Worm (Caenorhabditis elegans) whole organism, late embryonic: ENCODE measurements around the gene feh-1.
A peak's percentile ranks its signal among the peaks of the same experiment; 100 is the strongest.

Experiments
- C08G9.2 ChIP-seq: sonication (generic microtip); optimal IDR thresholded peaks from 2 replicates; lab custom pipeline; 2016; ENCODE audit warnings: mild to moderate bottlenecking, missing genetic modification characterization, moderate library complexity, missing compliant biosample characterization
- K02D7.2 ChIP-seq: sonication (generic microtip); optimal IDR thresholded peaks from 2 replicates; lab custom pipeline; 2017; ENCODE audit warnings: mild to moderate bottlenecking, missing genetic modification characterization, missing compliant biosample characterization
- K09A11.1 ChIP-seq: sonication (generic microtip); optimal IDR thresholded peaks from 2 replicates; lab custom pipeline; 2017; ENCODE audit warnings: antibody characterized with exemption, mild to moderate bottlenecking, missing genetic modification characterization, missing compliant biosample characterization; ENCODE audit not compliant: insufficient read depth
- T23F11.4 ChIP-seq: fragments of 200-800 bp; sonication (Bioruptor generic); optimal IDR thresholded peaks from 2 replicates; lab custom pipeline; 2018; ENCODE audit warnings: mild to moderate bottlenecking, missing genetic modification characterization, missing compliant biosample characterization
- ceh-14 ChIP-seq: sonication (generic microtip); optimal IDR thresholded peaks from 2 replicates; lab custom pipeline; 2016; ENCODE audit warnings: missing genotype, missing genetic modification characterization, missing compliant biosample characterization
- ceh-18 ChIP-seq: sonication (generic microtip); optimal IDR thresholded peaks from 2 replicates; lab custom pipeline; 2016; ENCODE audit warnings: missing genetic modification characterization, missing compliant biosample characterization
- ceh-24 ChIP-seq: sonication (generic microtip); optimal IDR thresholded peaks from 2 replicates; lab custom pipeline; 2016; ENCODE audit warnings: mild to moderate bottlenecking, missing genetic modification characterization, missing compliant biosample characterization
- ceh-48 ChIP-seq: sonication (generic microtip); optimal IDR thresholded peaks from 2 replicates; lab custom pipeline; 2016; ENCODE audit warnings: missing genetic modification characterization, inconsistent platforms, missing compliant biosample characterization
- ceh-6 ChIP-seq: fragments of 200-800 bp; sonication (Bioruptor generic); optimal IDR thresholded peaks from 2 replicates; lab custom pipeline; 2018; ENCODE audit warnings: mild to moderate bottlenecking, missing genetic modification characterization, missing compliant biosample characterization
- ceh-9 ChIP-seq: sonication (generic microtip); optimal IDR thresholded peaks from 2 replicates; lab custom pipeline; 2016; ENCODE audit warnings: mild to moderate bottlenecking, missing genetic modification characterization, inconsistent platforms, missing compliant biosample characterization
- che-1 ChIP-seq: sonication (generic microtip); optimal IDR thresholded peaks from 2 replicates; lab custom pipeline; 2016; ENCODE audit warnings: mild to moderate bottlenecking, missing genetic modification characterization, missing compliant biosample characterization
- dmd-4 ChIP-seq: sonication (generic microtip); optimal IDR thresholded peaks from 2 replicates; lab custom pipeline; 2016; ENCODE audit warnings: borderline replicate concordance, missing genetic modification characterization, missing compliant biosample characterization
- elt-2 ChIP-seq: sonication (generic microtip); optimal IDR thresholded peaks from 2 replicates; lab custom pipeline; 2016; ENCODE audit warnings: missing genetic modification reagents, missing genetic modification characterization, missing compliant biosample characterization
- elt-4 ChIP-seq: sonication (generic microtip); optimal IDR thresholded peaks from 2 replicates; lab custom pipeline; 2016; ENCODE audit warnings: missing genetic modification characterization, missing compliant biosample characterization
- eyg-1 ChIP-seq: sonication (generic microtip); optimal IDR thresholded peaks from 2 replicates; lab custom pipeline; 2016; ENCODE audit warnings: missing genotype, missing genetic modification characterization, missing compliant biosample characterization
- fax-1 ChIP-seq: sonication (generic microtip); optimal IDR thresholded peaks from 2 replicates; lab custom pipeline; 2016; ENCODE audit warnings: missing genotype, missing genetic modification characterization, missing compliant biosample characterization
- fkh-10 ChIP-seq: fragments of 150-350 bp; optimal IDR thresholded peaks from 2 replicates; lab custom pipeline; 2014; ENCODE audit warnings: missing biosample characterization, missing genetic modification reagents, missing genetic modification characterization
- gmeb-2 ChIP-seq: sonication (generic microtip); optimal IDR thresholded peaks from 2 replicates; lab custom pipeline; 2016; ENCODE audit warnings: missing genetic modification characterization, inconsistent platforms, missing compliant biosample characterization
- hlh-13 ChIP-seq: fragments of 200-800 bp; sonication (Bioruptor generic); optimal IDR thresholded peaks from 2 replicates; lab custom pipeline; 2018; ENCODE audit warnings: mild to moderate bottlenecking, missing genetic modification characterization, missing compliant biosample characterization
- hlh-15 ChIP-seq: sonication (generic microtip); optimal IDR thresholded peaks from 2 replicates; lab custom pipeline; 2016; ENCODE audit warnings: missing genetic modification characterization, missing compliant biosample characterization
- hlh-6 ChIP-seq: sonication (generic microtip); optimal IDR thresholded peaks from 2 replicates; lab custom pipeline; 2016; ENCODE audit warnings: missing genotype, missing genetic modification characterization, missing compliant biosample characterization
- hlh-8 ChIP-seq: sonication (generic microtip); optimal IDR thresholded peaks from 2 replicates; lab custom pipeline; 2016; ENCODE audit warnings: missing genotype, missing genetic modification characterization, missing compliant biosample characterization
- lim-6 ChIP-seq: sonication (generic microtip); optimal IDR thresholded peaks from 2 replicates; lab custom pipeline; 2016; ENCODE audit warnings: missing genetic modification characterization, missing compliant biosample characterization
- mec-3 ChIP-seq: sonication (generic microtip); optimal IDR thresholded peaks from 2 replicates; lab custom pipeline; 2016; ENCODE audit warnings: borderline replicate concordance, missing genetic modification characterization, missing compliant biosample characterization
- nfya-1 ChIP-seq: sonication (generic microtip); optimal IDR thresholded peaks from 2 replicates; lab custom pipeline; 2017; ENCODE audit warnings: missing genetic modification characterization, mild to moderate bottlenecking, missing compliant biosample characterization, antibody characterized with exemption, moderate library complexity
- nhr-11 ChIP-seq: fragments of 150-350 bp; optimal IDR thresholded peaks from 2 replicates; lab custom pipeline; 2014; ENCODE audit warnings: missing biosample characterization, missing genetic modification characterization
- pat-9 ChIP-seq: fragments of 200-800 bp; sonication (Bioruptor generic); optimal IDR thresholded peaks from 2 replicates; lab custom pipeline; 2018; ENCODE audit warnings: mild to moderate bottlenecking, missing genetic modification characterization, moderate library complexity, missing compliant biosample characterization
- pha-2 ChIP-seq: sonication (generic microtip); optimal IDR thresholded peaks from 2 replicates; lab custom pipeline; 2017; ENCODE audit warnings: mild to moderate bottlenecking, missing genetic modification characterization, missing compliant biosample characterization
- pqm-1 ChIP-seq: sonication (generic microtip); optimal IDR thresholded peaks from 2 replicates; lab custom pipeline; 2016; ENCODE audit warnings: missing genetic modification characterization, missing compliant biosample characterization
- pros-1 ChIP-seq: fragments of 150-350 bp; optimal IDR thresholded peaks from 2 replicates; lab custom pipeline; 2014; ENCODE audit warnings: missing biosample characterization, missing genetic modification reagents, missing genetic modification characterization
- ref-2 ChIP-seq: sonication (generic microtip); optimal IDR thresholded peaks from 2 replicates; lab custom pipeline; 2016; ENCODE audit warnings: missing genetic modification characterization, missing compliant biosample characterization
- rnt-1 ChIP-seq: sonication (generic microtip); optimal IDR thresholded peaks from 2 replicates; lab custom pipeline; 2016; ENCODE audit warnings: missing genetic modification characterization, missing compliant biosample characterization
- sdc-2 ChIP-seq: sonication (generic microtip); optimal IDR thresholded peaks from 2 replicates; lab custom pipeline; 2016; ENCODE audit warnings: missing genotype, missing genetic modification characterization, missing compliant biosample characterization
- sox-2 ChIP-seq: fragments of 200-800 bp; sonication (Bioruptor generic); IDR thresholded peaks from 2 replicates; pipeline ENCODE4 v1.3.6; 2022; ENCODE audit warnings: missing genetic modification reagents, missing genetic modification characterization, missing compliant biosample characterization
- sox-4 ChIP-seq: sonication (generic microtip); optimal IDR thresholded peaks from 2 replicates; lab custom pipeline; 2017; ENCODE audit warnings: mild to moderate bottlenecking, missing genetic modification characterization, inconsistent platforms, missing compliant biosample characterization
- syd-9 ChIP-seq: sonication (generic microtip); optimal IDR thresholded peaks from 2 replicates; lab custom pipeline; 2016; ENCODE audit warnings: mild to moderate bottlenecking, missing genetic modification characterization, moderate library complexity, missing compliant biosample characterization
- tbx-2 ChIP-seq: sonication (generic microtip); optimal IDR thresholded peaks from 2 replicates; lab custom pipeline; 2016; ENCODE audit warnings: missing genetic modification characterization, missing compliant biosample characterization
- tbx-7 ChIP-seq: sonication (generic microtip); optimal IDR thresholded peaks from 2 replicates; lab custom pipeline; 2016; ENCODE audit warnings: missing genotype, missing genetic modification characterization, missing compliant biosample characterization
- ttx-3 ChIP-seq: sonication (generic microtip); optimal IDR thresholded peaks from 2 replicates; lab custom pipeline; 2016; ENCODE audit warnings: missing genetic modification reagents, missing genetic modification characterization, missing compliant biosample characterization
- unc-42 ChIP-seq: sonication (generic microtip); optimal IDR thresholded peaks from 2 replicates; lab custom pipeline; 2016; ENCODE audit warnings: missing genotype, missing genetic modification characterization, missing compliant biosample characterization
- zip-5 ChIP-seq: sonication (generic microtip); optimal IDR thresholded peaks from 2 replicates; lab custom pipeline; 2016; ENCODE audit warnings: missing genetic modification characterization, missing compliant biosample characterization
- ztf-16 ChIP-seq: sonication (generic microtip); optimal IDR thresholded peaks from 2 replicates; lab custom pipeline; 2017; ENCODE audit warnings: missing genetic modification characterization, missing compliant biosample characterization

The feh-1 gene

ce11 chrIII:2540520-2540919 is 9.2 kb upstream of the feh-1 start:
- TF ChIP-seq tbx-7 (tag; lab: Kevin White, UChicago), result no peak
- no peak for TF ChIP-seq che-1
- TF ChIP-seq gmeb-2 (tag; lab: Kevin White, UChicago), result no peak
- TF ChIP-seq ceh-24 (tag; lab: Kevin White, UChicago), result no peak
- TF ChIP-seq K02D7.2 (tag; lab: Kevin White, UChicago), result no peak
- TF ChIP-seq zip-5 (tag; lab: Kevin White, UChicago), result no peak
- TF ChIP-seq nhr-11, result no peak
- TF ChIP-seq sox-4 (tag; lab: Kevin White, UChicago), result no peak
- TF ChIP-seq hlh-6 (tag; lab: Kevin White, UChicago), result no peak
- no peak for TF ChIP-seq hlh-13
- no peak for TF ChIP-seq ceh-6 (GFP tag; lab: Kevin White, UChicago)
- no peak for TF ChIP-seq ttx-3 (tag; lab: Kevin White, UChicago)
- TF ChIP-seq syd-9 (tag; lab: Kevin White, UChicago), result no peak
- no peak for TF ChIP-seq elt-2
- no peak for TF ChIP-seq tbx-2 (tag; lab: Kevin White, UChicago)

ce11 chrIII:2546298-2546697 is 3.4 kb upstream of the feh-1 start:
- TF ChIP-seq hlh-15 (tag; lab: Kevin White, UChicago), result no peak
- TF ChIP-seq pqm-1 (tag; lab: Kevin White, UChicago), result no peak
- peak; percentile 72 for TF ChIP-seq nfya-1 (tag; lab: Kevin White, UChicago)

- no peak for TF ChIP-seq zip-5 (tag; lab: Kevin White, UChicago)
- no peak for TF ChIP-seq ceh-6 (GFP tag; lab: Kevin White, UChicago)
- TF ChIP-seq sox-2 (GFP tag; lab: Robert Waterston, UW), result no peak
- TF ChIP-seq rnt-1, result no peak
- TF ChIP-seq ref-2, result no peak
- TF ChIP-seq pqm-1 (tag; lab: Kevin White, UChicago), result no peak
- no peak for TF ChIP-seq eyg-1 (tag; lab: Kevin White, UChicago)
- TF ChIP-seq ceh-9, result no peak
Observed at ce11 chrIII:2551981-2552380, 2.3 kb downstream of the feh-1 start.

- peak; percentile 94 for TF ChIP-seq unc-42 (tag; lab: Kevin White, UChicago)
- no peak for TF ChIP-seq fkh-10 (GFP tag; lab: Kevin White, UChicago)
- no peak for TF ChIP-seq tbx-7 (tag; lab: Kevin White, UChicago)
- TF ChIP-seq ztf-16 (tag; lab: Kevin White, UChicago), result no peak
- TF ChIP-seq gmeb-2 (tag; lab: Kevin White, UChicago), result no peak
- TF ChIP-seq K09A11.1 (tag; lab: Kevin White, UChicago), result no peak
Observed at ce11 chrIII:2552382-2552781, 2.7 kb downstream of the feh-1 start.

- no peak for TF ChIP-seq pqm-1 (tag; lab: Kevin White, UChicago)
Observed at ce11 chrIII:2553579-2553978, 3.9 kb downstream of the feh-1 start.

- TF ChIP-seq T23F11.4 (GFP tag; lab: Kevin White, UChicago) (no peak), gmeb-2 (tag; lab: Kevin White, UChicago) (no peak), lim-6 (no peak), sdc-2 (tag; lab: Kevin White, UChicago) (peak; percentile 29), ztf-16 (tag; lab: Kevin White, UChicago) (no peak), fax-1 (no peak), ceh-18 (tag; lab: Kevin White, UChicago) (no peak), mec-3 (tag; lab: Kevin White, UChicago) (no peak), dmd-4 (tag; lab: Kevin White, UChicago) (no peak), zip-5 (tag; lab: Kevin White, UChicago) (no peak), C08G9.2 (tag; lab: Kevin White, UChicago) (peak; percentile 40), elt-4 (peak; percentile 22), ceh-48 (tag; lab: Kevin White, UChicago) (no peak), hlh-8 (no peak), hlh-6 (tag; lab: Kevin White, UChicago) (peak; percentile 29), syd-9 (tag; lab: Kevin White, UChicago) (no peak), ceh-14 (no peak), sox-2 (GFP tag; lab: Robert Waterston, UW) (no peak), pros-1 (no peak), K02D7.2 (tag; lab: Kevin White, UChicago) (no peak), pat-9 (tag; lab: Kevin White, UChicago) (no peak), pha-2 (tag; lab: Kevin White, UChicago) (no peak)
Observed at ce11 chrIII:2560763-2561162, 11.0 kb downstream of the feh-1 start.
